Worm (Caenorhabditis elegans): ENCODE measurements around the gene clec-158.

DNA sequence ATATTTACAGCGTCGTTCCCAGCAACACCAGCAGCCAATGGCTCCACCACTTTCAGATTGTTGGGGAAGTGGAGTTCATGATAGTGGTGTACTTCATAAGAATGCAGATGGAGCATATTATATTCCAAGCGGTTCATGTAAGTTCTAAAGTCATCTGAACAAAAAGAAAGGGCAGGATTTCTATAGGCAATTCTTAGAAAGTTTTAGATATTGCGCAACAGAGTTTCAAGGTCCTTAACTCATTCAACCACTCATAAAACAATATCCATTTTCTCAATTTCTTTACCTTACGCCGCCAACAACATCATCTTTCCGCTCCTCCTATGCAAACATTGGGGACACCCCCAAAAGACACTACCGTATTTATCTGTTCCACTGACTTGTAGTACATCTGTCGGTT lies 28.1 kb downstream of the clec-158 start:
- no peak for TF ChIP-seq lin-11 (tag; optimal IDR thresholded peaks at IDR 0.05)
- TF ChIP-seq mdl-1 (tag; optimal IDR thresholded peaks at IDR 0.05) = no peak
- no peak for TF ChIP-seq elt-1 (tag; optimal IDR thresholded peaks at IDR 0.05)
- no peak for TF ChIP-seq nhr-10 (tag; optimal IDR thresholded peaks at IDR 0.05)
- TF ChIP-seq lsy-2 (tag; optimal IDR thresholded peaks at IDR 0.05) = no peak
- TF ChIP-seq alr-1 (tag; optimal IDR thresholded peaks at IDR 0.05) = no peak
- TF ChIP-seq lin-13 (GFP tag; optimal IDR thresholded peaks at IDR 0.05) = no peak
- no peak for TF ChIP-seq peb-1 (tag; optimal IDR thresholded peaks at IDR 0.05)
- TF ChIP-seq mab-5 (tag; optimal IDR thresholded peaks at IDR 0.05) = no peak

Data from whole organism, L2 larva.